Fruit fly (Drosophila melanogaster): ENCODE data around the gene CG33271.
A peak's percentile ranks its signal among the peaks of the same experiment; 100 is the strongest.

Gene CG33271

DNA sequence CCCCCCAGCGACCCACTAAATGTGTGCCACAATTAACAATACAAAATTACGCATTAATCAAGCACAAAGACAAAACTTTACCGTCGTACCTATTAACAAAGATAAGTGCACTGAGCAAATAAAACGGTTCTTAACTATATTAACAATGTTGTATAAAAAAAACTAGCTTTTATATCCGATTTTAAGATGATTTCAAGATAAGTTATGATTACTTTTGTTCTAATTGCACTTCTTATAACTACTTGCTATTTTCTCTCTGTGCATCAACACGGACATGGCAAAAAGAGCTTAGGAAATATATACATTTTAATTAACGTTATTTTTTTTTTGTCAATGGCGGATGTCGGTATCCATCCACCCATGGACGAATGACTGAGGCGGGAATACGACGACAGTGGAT, 41.2 kb downstream of the CG33271 start (continued):
- TF ChIP-seq CG3281 (GFP tag; optimal IDR thresholded peaks at IDR 0.05) = peak; percentile 6
- no peak for TF ChIP-seq CG9876 (GFP tag; optimal IDR thresholded peaks at IDR 0.05)
- TF ChIP-seq CG8765 (GFP tag; IDR thresholded peaks at IDR 0.05) = no peak
- TF ChIP-seq CG17359 (tag; optimal IDR thresholded peaks at IDR 0.05) = peak; percentile 20
- no peak for TF ChIP-seq chinmo (GFP tag; IDR thresholded peaks at IDR 0.05; ENCODE audit: partially characterized antibody)
- peak; percentile 2 for TF ChIP-seq az2 (GFP tag; optimal IDR thresholded peaks at IDR 0.05)
- 0 out of 2 replicates have a peak, but pooled peaks have one; percentile 7 for TF ChIP-seq ttk (GFP tag; IDR thresholded peaks at IDR 0.05)
- TF ChIP-seq Atf-2 (GFP tag; optimal IDR thresholded peaks at IDR 0.05) = no peak
- TF ChIP-seq HLH3B (GFP tag; IDR thresholded peaks at IDR 0.05) = 0 out of 2 replicates have a peak, but pooled peaks have one; percentile 24
- peak; percentile 53 for TF ChIP-seq CG9932 (GFP tag; IDR thresholded peaks at IDR 0.05)
- TF ChIP-seq lmd (GFP tag; IDR thresholded peaks at IDR 0.05) = peak; percentile 41; the same call in 1 of the 2 replicates
- TF ChIP-seq Xrp1 (GFP tag; IDR thresholded peaks at IDR 0.05) = peak; percentile 48; the same call in 1 of the 2 replicates
- TF ChIP-seq fd96Cb (tag; optimal IDR thresholded peaks at IDR 0.05) = peak; percentile 17
- peak; percentile 58 for TF ChIP-seq Med (GFP tag)
- no peak for TF ChIP-seq pho (GFP tag; optimal IDR thresholded peaks at IDR 0.05)
- no peak for TF ChIP-seq CG2116 (GFP tag; optimal IDR thresholded peaks at IDR 0.05)
- no peak for TF ChIP-seq bowl (GFP tag; IDR thresholded peaks at IDR 0.05)
- 0 out of 2 replicates have a peak, but pooled peaks have one; percentile 20 for TF ChIP-seq Drgx (GFP tag; IDR thresholded peaks at IDR 0.05)
- TF ChIP-seq B-H1 (GFP tag; IDR thresholded peaks at IDR 0.05) = 0 out of 3 replicates have a peak, but pooled peaks have one; percentile 25
- TF ChIP-seq CG1647 (GFP tag; optimal IDR thresholded peaks at IDR 0.05) = no peak
- TF ChIP-seq jumu (GFP tag; optimal IDR thresholded peaks at IDR 0.05) = no peak
- no peak for TF ChIP-seq insv (GFP tag; optimal IDR thresholded peaks at IDR 0.05)
- no peak for TF ChIP-seq prd (optimal IDR thresholded peaks at IDR 0.05)
- TF ChIP-seq prd (GFP tag; IDR thresholded peaks at IDR 0.05) = peak; percentile 39; the same call in 2 of the 3 replicates
- no peak for TF ChIP-seq slou (GFP tag; optimal IDR thresholded peaks at IDR 0.05)
- TF ChIP-seq ind (GFP tag; optimal IDR thresholded peaks at IDR 0.05) = peak; percentile 11
- TF ChIP-seq Bdp1 (GFP tag; optimal IDR thresholded peaks at IDR 0.05) = no peak
- TF ChIP-seq YL-1 (GFP tag; optimal IDR thresholded peaks at IDR 0.05) = no peak
- no peak for TF ChIP-seq oc (tag; optimal IDR thresholded peaks at IDR 0.05)
- TF ChIP-seq Oli (tag; optimal IDR thresholded peaks at IDR 0.05) = peak; percentile 25
- peak; percentile 38; the same call in 1 of the 2 replicates for TF ChIP-seq Atf6 (GFP tag; IDR thresholded peaks at IDR 0.05)
- TF ChIP-seq CG4424 (GFP tag; optimal IDR thresholded peaks at IDR 0.05) = peak; percentile 22
- no peak for TF ChIP-seq gro (GFP tag; optimal IDR thresholded peaks at IDR 0.05)
- TF ChIP-seq CG15269 (tag; optimal IDR thresholded peaks at IDR 0.05) = peak; percentile 28
- TF ChIP-seq CG10979 (tag; optimal IDR thresholded peaks at IDR 0.05) = peak; percentile 41
- peak in 1 of 2 experiments; percentile 0 for TF ChIP-seq chif (GFP tag; optimal IDR thresholded peaks at IDR 0.05)
- no peak for TF ChIP-seq ac (GFP tag; optimal IDR thresholded peaks at IDR 0.05)
- TF ChIP-seq dmrt99B (tag; optimal IDR thresholded peaks at IDR 0.05) = peak; percentile 31
- peak; percentile 48; the same call in 2 of the 3 replicates for TF ChIP-seq row (GFP tag; IDR thresholded peaks at IDR 0.05)
- TF ChIP-seq CG11723 (GFP tag; optimal IDR thresholded peaks at IDR 0.05) = no peak
- peak; percentile 24 for TF ChIP-seq CG13296 (GFP tag; optimal IDR thresholded peaks at IDR 0.05)
- no peak for TF ChIP-seq kni (GFP tag; optimal IDR thresholded peaks at IDR 0.05)
- no peak for TF ChIP-seq CG5180 (GFP tag; optimal IDR thresholded peaks at IDR 0.05)
- TF ChIP-seq Pdp1 (GFP tag; optimal IDR thresholded peaks at IDR 0.05) = peak in 1 of 2 experiments; percentile 0
- no peak for TF ChIP-seq CG3726 (GFP tag; IDR thresholded peaks at IDR 0.05)
- TF ChIP-seq ERR (GFP tag; optimal IDR thresholded peaks at IDR 0.05) = no peak

All from whole organism, embryonic.